Worm (Caenorhabditis elegans) whole organism, late embryonic: ENCODE results near the gene F29A7.3.

Source experiments
- nfya-1 ChIP-seq: sonication (generic microtip); optimal IDR thresholded peaks from 2 replicates; lab custom pipeline; 2017; ENCODE audit warnings: missing genetic modification characterization, mild to moderate bottlenecking, missing compliant biosample characterization, antibody characterized with exemption, moderate library complexity
- nhr-11 ChIP-seq: fragments of 150-350 bp; optimal IDR thresholded peaks from 2 replicates; lab custom pipeline; 2014; ENCODE audit warnings: missing biosample characterization, missing genetic modification characterization
- sdc-2 ChIP-seq: sonication (generic microtip); optimal IDR thresholded peaks from 2 replicates; lab custom pipeline; 2016; ENCODE audit warnings: missing genotype, missing genetic modification characterization, missing compliant biosample characterization
- unc-86 ChIP-seq: sonication (generic microtip); optimal IDR thresholded peaks from 2 replicates; lab custom pipeline; 2016; ENCODE audit warnings: missing genetic modification characterization, missing compliant biosample characterization

DNA sequence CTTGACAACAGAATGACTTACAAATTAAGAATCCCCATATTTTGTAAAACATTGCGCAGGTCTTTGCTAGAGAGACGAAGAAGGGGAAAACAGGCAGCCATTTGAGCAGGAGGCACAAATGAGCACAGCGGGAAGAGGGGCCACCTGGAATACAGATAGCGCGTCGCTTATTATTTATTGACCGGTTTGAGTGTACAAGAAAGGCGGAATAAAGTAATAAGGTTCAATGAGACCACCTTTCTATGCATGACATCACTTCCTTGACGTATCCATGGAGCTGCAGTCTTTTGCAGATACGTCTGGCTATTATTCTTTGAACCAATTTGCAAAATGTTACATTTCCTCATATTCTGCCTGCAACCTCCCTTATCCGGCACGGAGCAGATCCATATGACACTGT, 21.8 kb downstream of the F29A7.3 start, which contains the start of gene fbxb-111:
- TF ChIP-seq nhr-11 (tag; lab: Kevin White, UChicago) (no peak), sdc-2 (tag; lab: Kevin White, UChicago) (no peak), unc-86 (tag; lab: Kevin White, UChicago) (no peak), nfya-1 (tag; lab: Kevin White, UChicago) (no peak)
